Worm (Caenorhabditis elegans): Measurements from ENCODE around the gene M01E10.3.

ce11 chrIII:2099808-2100366 is 45.9 kb upstream of the M01E10.3 start:
- TF ChIP-seq ceh-31 (tag; optimal IDR thresholded peaks at IDR 0.05): no peak
- TF ChIP-seq K02D7.2 (tag; optimal IDR thresholded peaks at IDR 0.05): no peak
- no peak for TF ChIP-seq hlh-30 (tag; optimal IDR thresholded peaks at IDR 0.05; ENCODE audit: insufficient read depth)
- TF ChIP-seq pqm-1 (tag; optimal IDR thresholded peaks at IDR 0.05): no peak
- no peak for TF ChIP-seq ceh-45 (GFP tag; IDR thresholded peaks at IDR 0.05)
- no peak for TF ChIP-seq elt-2 (tag; optimal IDR thresholded peaks at IDR 0.05)
- TF ChIP-seq pros-1 (tag; optimal IDR thresholded peaks at IDR 0.05): no peak
- no peak for TF ChIP-seq lin-11 (tag; optimal IDR thresholded peaks at IDR 0.05)
- no peak for TF ChIP-seq F13H6.1 (tag; optimal IDR thresholded peaks at IDR 0.05)
- no peak for TF ChIP-seq ama-1 (optimal IDR thresholded peaks at IDR 0.05)
